Worm (Caenorhabditis elegans) whole organism, mixed stage, embryonic: ENCODE data around the gene srt-11.

Experiments used
- M03D4.4 ChIP-seq: sonication (generic microtip); optimal IDR thresholded peaks from 2 replicates; lab custom pipeline; 2017; ENCODE audit warnings: mild to moderate bottlenecking, missing genetic modification characterization, missing compliant biosample characterization
- bed-3 ChIP-seq: fragments of 200-800 bp; sonication (Bioruptor generic); optimal IDR thresholded peaks from 3 replicates; lab custom pipeline; 2018; ENCODE audit warnings: mild to moderate bottlenecking, missing genetic modification characterization, moderate library complexity, missing compliant biosample characterization
- blmp-1 ChIP-seq: fragments of 150-350 bp; optimal IDR thresholded peaks from 2 replicates; lab custom pipeline; 2014; ENCODE audit warnings: missing biosample characterization, missing genetic modification characterization
- ceh-39 ChIP-seq: fragments of 150-350 bp; optimal IDR thresholded peaks from 2 replicates; lab custom pipeline; 2014; ENCODE audit warnings: missing biosample characterization, missing genetic modification characterization
- ceh-43 ChIP-seq: fragments of 200-800 bp; sonication (Bioruptor generic); optimal IDR thresholded peaks from 2 replicates; lab custom pipeline; 2018; ENCODE audit warnings: mild to moderate bottlenecking, missing genetic modification characterization, moderate library complexity, missing compliant biosample characterization
- ceh-83 ChIP-seq: fragments of 200-800 bp; sonication (Bioruptor generic); optimal IDR thresholded peaks from 2 replicates; lab custom pipeline; 2018; ENCODE audit warnings: mild to moderate bottlenecking, missing genetic modification characterization, missing compliant biosample characterization
- ces-1 ChIP-seq: fragments of 150-350 bp; optimal IDR thresholded peaks from 2 replicates; lab custom pipeline; 2014; ENCODE audit warnings: missing biosample characterization, missing genetic modification reagents, missing genetic modification characterization
- cnd-1 ChIP-seq: fragments of 200-800 bp; sonication (Bioruptor generic); optimal IDR thresholded peaks from 2 replicates; lab custom pipeline; 2018; ENCODE audit warnings: mild to moderate bottlenecking, missing genetic modification characterization, missing compliant biosample characterization
- drap-1 ChIP-seq: fragments of 200-800 bp; sonication (Bioruptor generic); optimal IDR thresholded peaks from 3 replicates; lab custom pipeline; 2018; ENCODE audit warnings: mild to moderate bottlenecking, missing genetic modification characterization, missing compliant biosample characterization
- elt-1 ChIP-seq: sonication (generic microtip); optimal IDR thresholded peaks from 2 replicates; lab custom pipeline; 2017; ENCODE audit warnings: missing genetic modification characterization, mild to moderate bottlenecking, missing compliant biosample characterization, antibody characterized with exemption, moderate library complexity, borderline replicate concordance; ENCODE audit not compliant: insufficient read depth
- elt-3 ChIP-seq: fragments of 150-350 bp; optimal IDR thresholded peaks from 2 replicates; lab custom pipeline; 2014; ENCODE audit warnings: missing biosample characterization, missing genetic modification characterization
- flh-1 ChIP-seq: fragments of 200-800 bp; sonication (Bioruptor generic); optimal IDR thresholded peaks from 2 replicates; lab custom pipeline; 2018; ENCODE audit warnings: mild to moderate bottlenecking, missing genetic modification characterization, moderate library complexity, missing compliant biosample characterization
- ham-2 ChIP-seq: fragments of 200-800 bp; sonication (Bioruptor generic); optimal IDR thresholded peaks from 2 replicates; lab custom pipeline; 2018; ENCODE audit warnings: mild to moderate bottlenecking, missing genetic modification characterization, missing compliant biosample characterization
- hlh-1 ChIP-seq: fragments of 150-350 bp; optimal IDR thresholded peaks from 2 replicates; lab custom pipeline; 2014; ENCODE audit warnings: missing biosample characterization, missing genetic modification reagents, missing genetic modification characterization
- lin-13 ChIP-seq: fragments of 150-350 bp; optimal IDR thresholded peaks from 2 replicates; lab custom pipeline; 2014; ENCODE audit warnings: missing biosample characterization, missing genetic modification characterization
- lin-32 ChIP-seq: fragments of 200-800 bp; sonication (Bioruptor generic); optimal IDR thresholded peaks from 2 replicates; lab custom pipeline; 2018; ENCODE audit warnings: mild to moderate bottlenecking, missing genetic modification characterization, missing compliant biosample characterization
- lsy-2 ChIP-seq: fragments of 150-350 bp; optimal IDR thresholded peaks from 2 replicates; lab custom pipeline; 2014; ENCODE audit warnings: missing biosample characterization, missing genetic modification characterization
- mab-5 ChIP-seq: fragments of 150-350 bp; optimal IDR thresholded peaks from 2 replicates; lab custom pipeline; 2014; ENCODE audit warnings: missing biosample characterization, missing genetic modification characterization
- mep-1 ChIP-seq: fragments of 150-350 bp; optimal IDR thresholded peaks from 2 replicates; lab custom pipeline; 2017; ENCODE audit warnings: missing biosample characterization, missing genetic modification reagents, missing genetic modification characterization, inconsistent platforms
- mls-2 ChIP-seq: sonication (generic microtip); optimal IDR thresholded peaks from 2 replicates; lab custom pipeline; 2016; ENCODE audit warnings: mild to moderate bottlenecking, missing genetic modification characterization, moderate library complexity, missing compliant biosample characterization
- nhr-12 ChIP-seq: fragments of 150-350 bp; optimal IDR thresholded peaks from 2 replicates; lab custom pipeline; 2014; ENCODE audit warnings: missing biosample characterization, missing genetic modification characterization
- nhr-2 ChIP-seq: fragments of 150-350 bp; optimal IDR thresholded peaks from 2 replicates; lab custom pipeline; 2014; ENCODE audit warnings: missing biosample characterization, missing genetic modification characterization
- nhr-237 ChIP-seq: fragments of 150-350 bp; optimal IDR thresholded peaks from 2 replicates; lab custom pipeline; 2014; ENCODE audit warnings: missing biosample characterization, missing genetic modification characterization
- nhr-28 ChIP-seq: fragments of 150-350 bp; optimal IDR thresholded peaks from 2 replicates; lab custom pipeline; 2014; ENCODE audit warnings: missing biosample characterization, missing genetic modification characterization
- nhr-76 ChIP-seq: sonication (generic microtip); optimal IDR thresholded peaks from 2 replicates; lab custom pipeline; 2017; ENCODE audit warnings: missing biosample characterization, missing genetic modification characterization
- pha-4 ChIP-seq: fragments of 150-350 bp; optimal IDR thresholded peaks from 2 replicates; lab custom pipeline; 2018; ENCODE audit warnings: missing biosample characterization, missing genetic modification reagents, missing genetic modification characterization
- sem-2 ChIP-seq: fragments of 200-800 bp; sonication (Bioruptor generic); optimal IDR thresholded peaks from 2 replicates; lab custom pipeline; 2018; ENCODE audit warnings: mild to moderate bottlenecking, missing genetic modification characterization, missing compliant biosample characterization
- snpc-4 ChIP-seq: fragments of 150-350 bp; optimal IDR thresholded peaks from 2 replicates; lab custom pipeline; 2014; ENCODE audit warnings: missing biosample characterization, missing genetic modification characterization
- sptf-1 ChIP-seq: sonication (generic microtip); optimal IDR thresholded peaks from 2 replicates; lab custom pipeline; 2017; ENCODE audit warnings: mild to moderate bottlenecking, missing genetic modification characterization, moderate library complexity, missing compliant biosample characterization
- tbx-8 ChIP-seq: fragments of 200-800 bp; sonication (Bioruptor generic); optimal IDR thresholded peaks from 2 replicates; lab custom pipeline; 2018; ENCODE audit warnings: mild to moderate bottlenecking, missing genetic modification characterization, moderate library complexity, missing compliant biosample characterization
- unc-120 ChIP-seq: sonication (generic microtip); optimal IDR thresholded peaks from 2 replicates; lab custom pipeline; 2017; ENCODE audit warnings: missing genetic modification characterization, missing compliant biosample characterization; ENCODE audit not compliant: poor library complexity, severe bottlenecking
- unc-39 ChIP-seq: fragments of 150-350 bp; optimal IDR thresholded peaks from 2 replicates; lab custom pipeline; 2014; ENCODE audit warnings: missing biosample characterization, missing genetic modification characterization
- unc-62 ChIP-seq: fragments of 150-350 bp; optimal IDR thresholded peaks from 2 replicates; lab custom pipeline; 2014; ENCODE audit warnings: missing biosample characterization, missing genetic modification reagents, missing genetic modification characterization
- zip-8 ChIP-seq: fragments of 150-350 bp; optimal IDR thresholded peaks from 2 replicates; lab custom pipeline; 2014; ENCODE audit warnings: missing biosample characterization, missing genetic modification characterization
- ztf-11 ChIP-seq: fragments of 150-350 bp; optimal IDR thresholded peaks from 2 replicates; lab custom pipeline; 2014; ENCODE audit warnings: missing biosample characterization, missing genetic modification characterization

Gene srt-11

DNA sequence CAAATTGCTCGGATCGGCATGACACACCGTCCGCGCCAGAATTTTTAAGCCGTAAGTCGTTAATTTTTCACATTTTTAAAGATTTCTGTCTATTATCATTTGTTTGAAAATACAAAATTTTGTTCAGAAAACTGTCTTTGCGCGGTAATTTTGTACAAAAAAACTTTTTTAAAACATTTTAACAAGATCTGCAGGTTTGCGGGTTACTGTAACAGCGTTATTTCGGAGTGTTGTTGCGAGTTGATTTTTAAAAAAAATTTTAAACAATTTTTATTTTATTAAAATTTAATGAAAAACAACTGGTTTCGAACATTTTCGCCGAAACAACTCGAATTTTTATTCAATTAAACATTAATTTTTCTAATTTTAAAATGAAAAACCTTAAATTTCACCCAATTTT, 7.3 kb downstream of the srt-11 start:
- TF ChIP-seq zip-8 = no peak
- no peak for TF ChIP-seq mls-2
- no peak for TF ChIP-seq flh-1 (GFP tag; lab: Kevin White, UChicago)
- TF ChIP-seq bed-3 (GFP tag; lab: Kevin White, UChicago) = no peak
- TF ChIP-seq, all 35 proteins: peak for 0

DNA sequence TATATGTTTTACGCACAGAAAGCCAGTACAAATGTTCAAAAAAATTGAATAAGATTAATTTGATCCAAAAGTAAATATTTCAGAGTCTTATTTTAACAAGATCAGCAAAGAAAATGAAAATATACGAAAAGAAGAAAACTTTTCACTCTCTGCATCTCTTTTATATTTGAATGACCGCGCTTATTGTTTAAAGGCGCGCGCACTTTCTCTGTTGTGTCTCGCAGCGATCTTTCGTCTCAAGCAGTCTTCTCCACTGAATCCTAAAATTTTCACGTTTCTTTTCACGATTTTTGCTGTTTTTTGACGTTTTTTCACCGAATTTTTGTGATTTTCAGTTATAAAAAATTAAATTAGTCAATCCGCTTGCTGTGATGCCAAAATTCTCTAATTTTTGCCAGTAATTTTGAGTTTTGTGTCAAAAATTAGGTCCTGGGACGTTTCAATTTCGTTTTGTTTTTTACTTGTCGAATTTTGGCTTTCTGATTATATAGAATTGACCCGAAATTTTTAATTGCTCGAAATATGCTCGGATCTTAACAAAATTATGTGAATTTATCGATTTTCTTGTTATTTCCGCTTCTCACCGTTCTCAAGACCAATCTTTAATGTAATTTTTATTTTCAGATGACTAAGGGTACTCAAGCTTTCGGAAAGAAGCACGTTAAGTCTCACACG, 9.2 kb downstream of the srt-11 start, which contains the start of gene W01D2.1:
Gene W01D2.1, plus strand, starts transcription at position 625 of the 675 bp plus-strand sequence.
- TF ChIP-seq drap-1 (GFP tag; lab: Kevin White, UChicago) (no peak), snpc-4 (tag; lab: Kevin White, UChicago) (no peak), elt-1 (tag; lab: Kevin White, UChicago) (no peak), ces-1 (GFP tag; lab: Kevin White, UChicago) (peak; percentile 17), sem-2 (GFP tag; lab: Kevin White, UChicago) (no peak), nhr-28 (tag; lab: Kevin White, UChicago) (no peak), pha-4 (peak; percentile 22), cnd-1 (tag; lab: Kevin White, UChicago) (no peak), nhr-2 (tag; lab: Kevin White, UChicago) (peak; percentile 8), lin-32 (GFP tag; lab: Kevin White, UChicago) (no peak), flh-1 (GFP tag; lab: Kevin White, UChicago) (no peak), blmp-1 (tag; lab: Kevin White, UChicago) (peak; percentile 18), elt-3 (tag; lab: Kevin White, UChicago) (no peak), nhr-76 (no peak), mep-1 (tag; lab: Kevin White, UChicago) (peak; percentile 70), mab-5 (no peak), unc-120 (tag; lab: Kevin White, UChicago) (no peak), ceh-83 (GFP tag; lab: Kevin White, UChicago) (no peak), ztf-11 (tag; lab: Kevin White, UChicago) (no peak), unc-39 (tag; lab: Kevin White, UChicago) (no peak), tbx-8 (no peak), mls-2 (no peak), nhr-237 (tag; lab: Kevin White, UChicago) (peak; percentile 57), lin-13 (tag; lab: Kevin White, UChicago) (no peak), ceh-39 (tag; lab: Kevin White, UChicago) (peak; percentile 10), M03D4.4 (no peak), zip-8 (no peak), ham-2 (no peak), hlh-1 (peak; percentile 22), unc-62 (no peak), ceh-43 (GFP tag; lab: Kevin White, UChicago) (no peak), sptf-1 (tag; lab: Kevin White, UChicago) (no peak), lsy-2 (tag; lab: Kevin White, UChicago) (peak; percentile 69), bed-3 (GFP tag; lab: Kevin White, UChicago) (no peak), nhr-12 (no peak)

ce11 chrII:14816086-14816485, 10.3 kb downstream of the srt-11 start:
- TF ChIP-seq ham-2 = no peak
- no peak for TF ChIP-seq lin-32 (GFP tag; lab: Kevin White, UChicago)
- TF ChIP-seq ceh-39 (tag; lab: Kevin White, UChicago) = no peak
- no peak for TF ChIP-seq snpc-4 (tag; lab: Kevin White, UChicago)

- TF ChIP-seq elt-1 (tag; lab: Kevin White, UChicago) = peak; percentile 73
- TF ChIP-seq zip-8 = no peak
These were observed 12.6 kb downstream of the srt-11 start, which contains the start of gene nhr-61 for ce11 chrII:14818376-14818775. Gene nhr-61 (minus strand): TSS chrII:14818543.
